Fruit fly (Drosophila melanogaster) whole organism, embryonic: ENCODE measurements around the gene Bem46.
A peak's percentile ranks its signal among the peaks of the same experiment; 100 is the strongest.

ENCODE experiments used
- Ada2b ChIP-seq: fragments of 200-800 bp; sonication (Bioruptor generic); IDR thresholded peaks from 2 replicates; pipeline ENCODE4 v1.3.6; 2022; ENCODE audit warnings: missing biosample characterization, missing genetic modification characterization
- CG11695 ChIP-seq: fragments of 200-800 bp; sonication (Bioruptor generic); IDR thresholded peaks from 3 replicates; pipeline ENCODE4 v1.3.6; 2022; ENCODE audit warnings: missing biosample characterization, missing genetic modification characterization
- CG13424 ChIP-seq: fragments of 200-800 bp; sonication (Bioruptor generic); optimal IDR thresholded peaks from 2 replicates; lab custom pipeline; 2019; ENCODE audit warnings: missing biosample characterization, mild to moderate bottlenecking, missing genetic modification characterization, moderate library complexity
- CG17328 ChIP-seq: fragments of 200-800 bp; sonication (Bioruptor generic); IDR thresholded peaks from 2 replicates; pipeline ENCODE4 v1.3.6; 2022; ENCODE audit warnings: missing biosample characterization, missing genetic modification characterization
- CG32772 ChIP-seq: fragments of 200-800 bp; sonication (Bioruptor generic); IDR thresholded peaks from 2 replicates; pipeline ENCODE4 v1.3.6; 2022; ENCODE audit warnings: missing biosample characterization, missing genetic modification characterization
- CG4730 ChIP-seq: fragments of 200-800 bp; sonication (Bioruptor generic); IDR thresholded peaks from 2 replicates; pipeline ENCODE4 v1.3.6; 2022; ENCODE audit warnings: missing biosample characterization, missing genetic modification characterization
- CG6689 ChIP-seq: fragments of 200-800 bp; sonication (Bioruptor generic); IDR thresholded peaks from 2 replicates; pipeline ENCODE4 v1.3.6; 2022; ENCODE audit warnings: missing biosample characterization, missing genetic modification characterization
- CG7556 ChIP-seq: fragments of 200-800 bp; sonication (Bioruptor generic); optimal IDR thresholded peaks from 2 replicates; lab custom pipeline; 2017; ENCODE audit warnings: missing biosample characterization, mild to moderate bottlenecking, missing genetic modification characterization
- CG8944 ChIP-seq: fragments of 200-800 bp; sonication (Bioruptor generic); optimal IDR thresholded peaks from 3 replicates; lab custom pipeline; 2016; ENCODE audit warnings: missing biosample characterization, missing genetic modification characterization
- CG9932 ChIP-seq: fragments of 200-800 bp; sonication (Bioruptor generic); IDR thresholded peaks from 2 replicates; pipeline ENCODE4 v1.3.6; 2022; ENCODE audit warnings: missing biosample characterization, missing genetic modification characterization
- D19A ChIP-seq: fragments of 200-800 bp; optimal IDR thresholded peaks from 3 replicates; lab custom pipeline; 2019; ENCODE audit warnings: missing biosample characterization, mild to moderate bottlenecking, missing genetic modification characterization, moderate library complexity
- D19B ChIP-seq: fragments of 200-800 bp; sonication (Bioruptor generic); optimal IDR thresholded peaks from 2 replicates; lab custom pipeline; 2017; ENCODE audit warnings: missing biosample characterization, mild to moderate bottlenecking, missing genetic modification characterization
- Dbx ChIP-seq: fragments of 200-800 bp; sonication (Bioruptor generic); IDR thresholded peaks from 3 replicates; pipeline ENCODE4 v1.3.6; 2022; ENCODE audit warnings: missing biosample characterization, missing genetic modification characterization
- Drgx ChIP-seq: fragments of 200-800 bp; sonication (Bioruptor generic); IDR thresholded peaks from 2 replicates; pipeline ENCODE4 v1.3.6; 2022; ENCODE audit warnings: missing biosample characterization, missing genetic modification characterization
- E2f1 ChIP-seq: fragments of 200-800 bp; sonication (Bioruptor generic); IDR thresholded peaks from 2 replicates; pipeline ENCODE4 v1.3.6; 2022; ENCODE audit warnings: missing biosample characterization, missing genetic modification characterization
- E2f2 ChIP-seq: fragments of 200-800 bp; sonication (Bioruptor generic); IDR thresholded peaks from 2 replicates; pipeline ENCODE4 v1.3.6; 2022; ENCODE audit warnings: missing biosample characterization, missing genetic modification characterization
- ERR ChIP-seq: fragments of 200-800 bp; sonication (Bioruptor generic); optimal IDR thresholded peaks from 2 replicates; lab custom pipeline; 2016; ENCODE audit warnings: missing biosample characterization, missing genetic modification characterization
- Fer1 ChIP-seq: fragments of 200-800 bp; sonication (Bioruptor generic); optimal IDR thresholded peaks from 2 replicates; lab custom pipeline; 2017; ENCODE audit warnings: missing biosample characterization, mild to moderate bottlenecking, missing genetic modification characterization
- Fer3 ChIP-seq: fragments of 200-800 bp; sonication (Bioruptor generic); optimal IDR thresholded peaks from 2 replicates; lab custom pipeline; 2018; ENCODE audit warnings: missing biosample characterization, mild to moderate bottlenecking, missing genetic modification characterization, moderate library complexity
- HHEX ChIP-seq: fragments of 200-800 bp; sonication (Bioruptor generic); optimal IDR thresholded peaks from 3 replicates; lab custom pipeline; 2017; ENCODE audit warnings: missing biosample characterization, mild to moderate bottlenecking, missing genetic modification characterization, missing genetic modification reagents
- Hand ChIP-seq: fragments of 200-800 bp; sonication (Bioruptor generic); optimal IDR thresholded peaks from 2 replicates; lab custom pipeline; 2017; ENCODE audit warnings: mild to moderate bottlenecking, missing biosample characterization, missing genetic modification reagents, missing genetic modification characterization
- Hsf ChIP-seq: fragments of 200-800 bp; sonication (Bioruptor generic); optimal IDR thresholded peaks from 3 replicates; lab custom pipeline; 2016; ENCODE audit warnings: missing biosample characterization, missing genetic modification characterization
- Rfx ChIP-seq: fragments of 200-800 bp; sonication (Bioruptor generic); IDR thresholded peaks from 2 replicates; pipeline ENCODE4 v1.3.6; 2022; ENCODE audit warnings: missing biosample characterization, missing genetic modification characterization
- Vsx1 ChIP-seq: fragments of 200-800 bp; sonication (Bioruptor generic); optimal IDR thresholded peaks from 2 replicates; lab custom pipeline; 2017; ENCODE audit warnings: missing biosample characterization, mild to moderate bottlenecking, missing genetic modification characterization, missing genetic modification reagents
- bsh ChIP-seq, 2 experiments: fragments of 200-800 bp; sonication (Bioruptor generic); optimal IDR thresholded peaks; 2 replicates each; lab custom pipeline; 2017 to 2018; ENCODE audit warnings: mild to moderate bottlenecking in 2 of 2, missing biosample characterization in 2 of 2, missing genetic modification characterization in 2 of 2, moderate library complexity in 1 of 2
- cas ChIP-seq: fragments of 200-800 bp; sonication (Bioruptor generic); IDR thresholded peaks from 2 replicates; pipeline ENCODE4 v1.3.6; 2022; ENCODE audit warnings: missing biosample characterization, missing genetic modification characterization
- caup ChIP-seq: fragments of 200-800 bp; sonication (Bioruptor generic); optimal IDR thresholded peaks from 3 replicates; lab custom pipeline; 2017; ENCODE audit warnings: missing biosample characterization, mild to moderate bottlenecking, missing genetic modification characterization, moderate library complexity; ENCODE audit not compliant: severe bottlenecking
- chinmo ChIP-seq: fragments of 200-800 bp; sonication (Bioruptor generic); IDR thresholded peaks from 4 replicates; pipeline ENCODE4 v1.3.6; 2022; ENCODE audit warnings: missing biosample characterization, missing genetic modification characterization; ENCODE audit not compliant: partially characterized antibody
- cwo ChIP-seq: fragments of 200-800 bp; sonication (Bioruptor generic); optimal IDR thresholded peaks from 3 replicates; lab custom pipeline; 2017; ENCODE audit warnings: missing biosample characterization, missing genetic modification characterization, mild to moderate bottlenecking, moderate library complexity, missing genetic modification reagents
- gcm ChIP-seq: fragments of 200-800 bp; sonication (Bioruptor generic); optimal IDR thresholded peaks from 2 replicates; lab custom pipeline; 2019; ENCODE audit warnings: missing biosample characterization, mild to moderate bottlenecking, missing genetic modification characterization, moderate library complexity
- hkb ChIP-seq, 2 experiments: fragments of 200-800 bp in 1 of 2; fragments of >200 bp in 1 of 2; sonication (Bioruptor generic) in 1 of 2; IDR thresholded peaks in 1 of 2; optimal IDR thresholded peaks in 1 of 2; 2 replicates each; pipeline versions ENCODE4 v1.3.6 to Lab custom; 2017 to 2022; ENCODE audit warnings: missing biosample characterization in 1 of 2, missing genetic modification characterization in 1 of 2
- lab ChIP-seq: fragments of 200-800 bp; sonication (Bioruptor generic); optimal IDR thresholded peaks from 3 replicates; lab custom pipeline; 2017; ENCODE audit warnings: missing biosample characterization, missing genetic modification characterization, mild to moderate bottlenecking, moderate library complexity, missing genetic modification reagents
- lilli ChIP-seq: fragments of 200-800 bp; sonication (Bioruptor generic); optimal IDR thresholded peaks from 3 replicates; lab custom pipeline; 2016; ENCODE audit warnings: missing biosample characterization, missing genetic modification characterization
- lov ChIP-seq, 2 experiments: fragments of 200-800 bp in 1 of 2; fragments of >200 bp in 1 of 2; sonication (Bioruptor generic) in 1 of 2; IDR thresholded peaks in 1 of 2; optimal IDR thresholded peaks in 1 of 2; 2 replicates in 1 of 2; 3 replicates in 1 of 2; pipeline versions ENCODE4 v1.3.6 to Lab custom; 2017 to 2022; ENCODE audit warnings: missing biosample characterization in 1 of 2, missing genetic modification characterization in 1 of 2
- pum ChIP-seq: fragments of 200-800 bp; sonication (Bioruptor generic); optimal IDR thresholded peaks from 2 replicates; lab custom pipeline; 2016; ENCODE audit warnings: missing biosample characterization, missing genetic modification characterization
- sd ChIP-seq: fragments of 200-800 bp; sonication (Bioruptor generic); optimal IDR thresholded peaks from 3 replicates; lab custom pipeline; 2018; ENCODE audit warnings: missing biosample characterization, mild to moderate bottlenecking, missing genetic modification characterization, moderate library complexity
- sens ChIP-seq: fragments of 200-800 bp; sonication (Bioruptor generic); peaks from one replicate; lab custom pipeline; 2016; ENCODE audit warnings: missing biosample characterization, missing genetic modification characterization
- trem ChIP-seq: fragments of 200-800 bp; optimal IDR thresholded peaks from 3 replicates; lab custom pipeline; 2019; ENCODE audit warnings: missing biosample characterization, mild to moderate bottlenecking, missing genetic modification characterization, moderate library complexity

The Bem46 gene

dm6 chr2L:2944509-2944908, 43.4 kb upstream of the Bem46 start (continued):
- peak; percentile 14 for TF ChIP-seq Fer3
- TF ChIP-seq sd (tag; lab: Kevin White, UChicago), result no peak
- no peak for TF ChIP-seq pum (GFP tag; lab: Kevin White, UChicago)
- TF ChIP-seq gcm (GFP tag; lab: Kevin White, UChicago), result no peak
- no peak for TF ChIP-seq CG7556 (GFP tag; lab: Kevin White, UChicago)
- TF ChIP-seq CG13424 (tag; lab: Kevin White, UChicago), result peak; percentile 3
- TF ChIP-seq D19B (GFP tag; lab: Kevin White, UChicago), result peak; percentile 33
- TF ChIP-seq lab (GFP tag; lab: Kevin White, UChicago), result peak; percentile 74
- TF ChIP-seq lov (optimal IDR thresholded peaks at IDR 0.05; lab: Kevin White, UChicago), result no peak
- no peak for TF ChIP-seq lov (GFP tag; IDR thresholded peaks at IDR 0.05; lab: Robert Waterston, UW)
- peak; percentile 78 for TF ChIP-seq sens (GFP tag; lab: Kevin White, UChicago)
- no peak for TF ChIP-seq CG4730 (GFP tag; lab: Robert Waterston, UW)
- TF ChIP-seq cwo (GFP tag; lab: Kevin White, UChicago), result peak; percentile 18
- no peak for TF ChIP-seq cas (GFP tag; lab: Robert Waterston, UW)
- peak; percentile 3 for TF ChIP-seq CG8944 (GFP tag; lab: Kevin White, UChicago)
- peak; percentile 46 for TF ChIP-seq Fer1 (GFP tag; lab: Kevin White, UChicago)
- TF ChIP-seq caup, result peak; percentile 6
- TF ChIP-seq trem (tag; lab: Kevin White, UChicago), result no peak
- no peak for TF ChIP-seq hkb (optimal IDR thresholded peaks at IDR 0.05; lab: Kevin White, UChicago)
- TF ChIP-seq hkb (GFP tag; IDR thresholded peaks at IDR 0.05; lab: Robert Waterston, UW), result 0 out of 2 replicates have a peak, but pooled peaks have one; percentile 31
- peak; percentile 32 for TF ChIP-seq D19A
- peak; percentile 10 for TF ChIP-seq HHEX
- no peak for TF ChIP-seq E2f2 (GFP tag; lab: Robert Waterston, UW)
- TF ChIP-seq lilli (GFP tag; lab: Kevin White, UChicago), result peak; percentile 76
- TF ChIP-seq CG17328 (GFP tag; lab: Robert Waterston, UW), result 0 out of 2 replicates have a peak, but pooled peaks have one; percentile 5
- 0 out of 2 replicates have a peak, but pooled peaks have one; percentile 14 for TF ChIP-seq CG32772 (GFP tag; lab: Robert Waterston, UW)
- TF ChIP-seq bsh (GFP tag; optimal IDR thresholded peaks at IDR 0.05; lab: Kevin White, UChicago), result peak in 1 of 2 experiments; percentile 25
- no peak for TF ChIP-seq ERR (GFP tag; lab: Kevin White, UChicago)
- no peak for TF ChIP-seq E2f1 (GFP tag; lab: Robert Waterston, UW)
- 0 out of 2 replicates have a peak, but pooled peaks have one; percentile 8 for TF ChIP-seq CG6689 (GFP tag; lab: Robert Waterston, UW)
- no peak for TF ChIP-seq chinmo (GFP tag; lab: Robert Waterston, UW)
- no peak for TF ChIP-seq Vsx1 (GFP tag; lab: Kevin White, UChicago)
- peak; percentile 9; the same call in 1 of the 3 replicates for TF ChIP-seq Dbx (GFP tag; lab: Robert Waterston, UW)
- peak; percentile 18 for TF ChIP-seq Hand (GFP tag; lab: Kevin White, UChicago)
- 0 out of 2 replicates have a peak, but pooled peaks have one; percentile 5 for TF ChIP-seq Ada2b (GFP tag; lab: Robert Waterston, UW)
- 0 out of 2 replicates have a peak, but pooled peaks have one; percentile 18 for TF ChIP-seq Rfx (GFP tag; lab: Robert Waterston, UW)
- peak; percentile 9 for TF ChIP-seq Hsf
- peak; percentile 57 for TF ChIP-seq Drgx (GFP tag; lab: Robert Waterston, UW)
- TF ChIP-seq CG11695, result 0 out of 3 replicates have a peak, but pooled peaks have one; percentile 17
- TF ChIP-seq CG9932, result no peak
